Fruit fly (Drosophila melanogaster) Kc167 (cell line): ENCODE measurements around the gene Cad87A.

Experiments used
- Sin3A ChIP-seq: fragments of >200 bp; optimal IDR thresholded peaks from 2 replicates; lab custom pipeline; 2018; ENCODE audit warnings: missing external identifiers
- psq ChIP-seq: fragments of >200 bp; optimal IDR thresholded peaks from 2 replicates; lab custom pipeline; 2017; ENCODE audit warnings: missing external identifiers

dm6 chr3R:11937427-11938114 is 11.4 kb downstream of the Cad87A start:
- TF ChIP-seq Sin3A (lab: Kevin White, UChicago) (no peak), psq (lab: Kevin White, UChicago) (no peak)
